Fruit fly (Drosophila melanogaster): ENCODE measurements around the gene PH4alphaNE2.
A peak's percentile ranks its signal among the peaks of the same experiment; 100 is the strongest.

DNA sequence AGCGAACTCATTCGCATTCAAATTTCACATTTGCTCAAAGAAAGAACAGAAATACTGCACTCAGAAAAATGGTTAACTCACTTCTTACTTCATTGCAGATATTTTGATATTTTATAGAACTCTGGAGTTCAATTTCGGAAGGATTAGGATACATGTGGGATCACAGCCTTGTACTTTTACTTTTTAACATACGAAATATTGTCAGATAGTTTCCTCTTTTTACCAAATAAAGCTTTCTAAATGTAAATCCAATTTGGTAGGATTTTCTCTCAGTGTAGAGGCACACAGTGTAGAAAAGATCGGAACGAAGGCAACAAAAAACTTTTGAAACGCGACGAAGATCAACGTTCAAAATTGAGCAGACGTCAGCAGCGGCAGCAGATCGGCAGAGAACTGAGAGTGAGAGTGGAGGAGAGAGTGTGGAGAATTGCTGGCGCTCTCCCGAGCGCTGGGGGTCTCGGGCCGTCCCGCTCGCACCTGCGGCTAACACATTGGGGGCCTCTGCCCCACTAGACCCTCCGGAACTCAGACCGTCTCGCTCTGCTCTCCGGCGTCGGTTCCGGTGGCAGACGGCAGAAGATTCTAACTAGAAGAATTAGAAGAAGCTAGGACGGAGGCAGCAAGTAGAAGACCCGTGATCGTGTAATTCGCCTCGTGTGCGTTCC lies 20.1 kb upstream of the PH4alphaNE2 start, which contains the start of gene tmod:
- TF ChIP-seq Crg-1 (GFP tag; optimal IDR thresholded peaks at IDR 0.05) (no peak), cic (GFP tag; optimal IDR thresholded peaks at IDR 0.05) (no peak), CG5204 (GFP tag; optimal IDR thresholded peaks at IDR 0.05) (no peak), tj (GFP tag; optimal IDR thresholded peaks at IDR 0.05) (peak; percentile 77), CG14711 (tag; optimal IDR thresholded peaks at IDR 0.05) (peak; percentile 36)
